Worm (Caenorhabditis elegans): ENCODE measurements around the gene T28D9.11.

DNA sequence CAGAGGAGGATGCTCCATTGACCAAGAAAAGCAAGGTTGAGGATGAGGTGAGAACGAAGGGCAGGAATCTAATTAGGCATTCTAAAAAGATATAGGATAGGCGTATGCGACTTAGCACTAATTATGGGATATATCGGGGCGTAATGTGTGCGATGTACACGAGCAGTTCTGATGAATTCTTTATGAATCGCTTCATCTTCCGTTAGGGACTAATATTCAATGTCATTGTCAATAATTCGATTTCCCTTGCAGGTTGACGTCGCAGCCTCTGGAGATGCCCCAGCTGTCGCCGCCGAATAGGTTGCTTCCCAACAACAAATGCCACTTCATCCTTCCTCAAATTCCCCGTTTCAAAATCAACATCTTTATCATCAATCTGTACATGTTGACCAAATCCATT, 1.3 kb upstream of the T28D9.11 start:
- TF ChIP-seq unc-86 (tag; optimal IDR thresholded peaks at IDR 0.05) (no peak), pqm-1 (tag; optimal IDR thresholded peaks at IDR 0.05) (no peak), K02D7.2 (tag; optimal IDR thresholded peaks at IDR 0.05) (no peak), nhr-232 (tag; optimal IDR thresholded peaks at IDR 0.05) (no peak), ceh-30 (tag; optimal IDR thresholded peaks at IDR 0.05) (no peak), rnt-1 (tag; optimal IDR thresholded peaks at IDR 0.05) (no peak), dve-1 (tag; optimal IDR thresholded peaks at IDR 0.05) (no peak), ceh-2 (tag; optimal IDR thresholded peaks at IDR 0.05) (no peak), unc-3 (GFP tag; conservative IDR thresholded peaks at IDR 0.05) (no peak), unc-3 (tag; optimal IDR thresholded peaks at IDR 0.05) (no peak), ref-2 (tag; optimal IDR thresholded peaks at IDR 0.05) (no peak), ceh-34 (tag; optimal IDR thresholded peaks at IDR 0.05) (no peak), ama-1 (optimal IDR thresholded peaks at IDR 0.05) (no peak), ceh-9 (tag; optimal IDR thresholded peaks at IDR 0.05) (no peak)

All from whole organism, late embryonic.